Worm (Caenorhabditis elegans): ENCODE measurements around the gene F14F8.8.
"Not testable (repeated sequence)": the region's sequence is repeated elsewhere in the genome, so short reads cannot be mapped to it uniquely, and the experiment has no call there.

F14F8.8 gene

DNA sequence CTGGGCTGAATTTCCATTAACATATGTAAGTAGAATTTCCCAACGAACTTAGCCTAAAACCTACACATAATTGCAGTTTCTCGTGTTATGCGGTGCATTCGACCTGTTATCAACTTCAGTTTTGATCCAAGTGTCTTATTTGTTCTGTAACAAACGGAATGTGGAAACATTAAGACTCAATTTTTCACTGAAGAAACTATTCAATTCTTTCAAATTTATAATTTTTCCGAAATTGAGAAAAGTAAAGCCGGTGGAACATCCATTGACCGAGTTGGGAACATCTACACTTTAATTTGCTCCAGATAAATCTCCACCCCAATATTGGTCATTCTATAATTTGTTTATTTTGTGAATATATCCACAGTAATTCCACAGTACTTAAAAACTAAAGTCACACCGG, 2.3 kb upstream of the F14F8.8 start:
- TF ChIP-seq ceh-62 (tag; optimal IDR thresholded peaks at IDR 0.05) (no peak), F37D6.2 (tag; optimal IDR thresholded peaks at IDR 0.05) (no peak), hmg-1.1 (GFP tag; IDR thresholded peaks at IDR 0.05) (no peak), attf-4 (tag; optimal IDR thresholded peaks at IDR 0.05) (no peak), daf-8 (GFP tag; IDR thresholded peaks at IDR 0.05) (no peak), nhr-102 (tag; optimal IDR thresholded peaks at IDR 0.05) (no peak), ztf-7 (tag; optimal IDR thresholded peaks at IDR 0.05) (no peak), zip-2 (tag; optimal IDR thresholded peaks at IDR 0.05) (no peak), aha-1 (tag) (peak; percentile 91), unc-62 (GFP tag; optimal IDR thresholded peaks at IDR 0.05 in 1 of 2) (peak in 1 of 2 experiments; percentile 80), unc-62 (tag; optimal IDR thresholded peaks at IDR 0.05) (no peak)

DNA sequence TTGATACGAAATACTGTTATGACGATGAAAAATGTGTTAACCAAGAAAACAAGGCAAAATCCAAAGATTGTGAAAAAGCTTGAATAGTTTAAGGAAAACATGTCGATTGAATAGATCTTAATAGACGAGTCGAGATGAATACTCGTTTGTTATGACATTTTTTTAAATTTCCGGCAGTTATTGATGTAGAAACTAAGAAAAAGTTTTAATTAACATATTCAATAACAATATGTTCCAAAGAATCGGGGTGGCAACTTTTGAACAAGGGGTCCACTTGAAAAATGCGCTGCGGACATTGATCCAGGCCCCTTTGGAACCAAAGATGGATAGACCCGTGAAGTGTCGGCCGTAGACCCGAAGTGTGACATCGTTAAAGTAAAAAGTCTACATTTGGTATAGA, 908 bp downstream of the F14F8.8 start, which contains the start of gene str-61:
str-61 (minus strand) TSS at position 101 of the 400 bp plus-strand sequence.
- TF ChIP-seq daf-19 (GFP tag; conservative IDR thresholded peaks at IDR 0.05) (no peak), nhr-6 (tag; optimal IDR thresholded peaks at IDR 0.05) (no peak), aha-1 (tag) (peak; percentile 6)

DNA sequence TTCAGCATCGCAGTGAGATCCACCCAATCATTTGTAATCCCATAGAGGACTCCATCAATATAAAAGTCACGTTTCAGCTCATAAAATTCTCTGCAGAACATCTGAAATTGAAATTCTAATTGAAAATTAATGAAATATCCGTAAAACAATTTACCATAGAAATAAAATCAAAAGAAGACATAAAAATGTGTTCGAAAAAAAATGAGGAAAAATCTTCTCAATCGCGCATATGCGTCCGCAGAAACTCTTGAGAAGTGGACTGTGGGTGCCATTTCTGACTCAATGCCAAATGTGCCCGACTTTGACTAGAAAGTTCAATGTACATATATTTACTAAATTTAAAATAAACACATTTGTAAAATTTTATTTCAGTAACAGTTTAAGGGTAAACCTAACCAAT, 3.6 kb downstream of the F14F8.8 start, which contains the start of gene F14F8.9:
F14F8.9 (minus strand) TSS at position 101 of the 400 bp plus-strand sequence.
- TF ChIP-seq F26F4.8 (GFP tag; conservative IDR thresholded peaks at IDR 0.05) (no peak), ces-1 (GFP tag; optimal IDR thresholded peaks at IDR 0.05) (no peak), lim-7 (GFP tag; IDR thresholded peaks at IDR 0.05) (no peak), madf-5 (GFP tag; IDR thresholded peaks at IDR 0.05) (no peak), nhr-41 (GFP tag; IDR thresholded peaks at IDR 0.05) (no peak), set-16 (GFP tag; IDR thresholded peaks at IDR 0.05) (no peak)

DNA sequence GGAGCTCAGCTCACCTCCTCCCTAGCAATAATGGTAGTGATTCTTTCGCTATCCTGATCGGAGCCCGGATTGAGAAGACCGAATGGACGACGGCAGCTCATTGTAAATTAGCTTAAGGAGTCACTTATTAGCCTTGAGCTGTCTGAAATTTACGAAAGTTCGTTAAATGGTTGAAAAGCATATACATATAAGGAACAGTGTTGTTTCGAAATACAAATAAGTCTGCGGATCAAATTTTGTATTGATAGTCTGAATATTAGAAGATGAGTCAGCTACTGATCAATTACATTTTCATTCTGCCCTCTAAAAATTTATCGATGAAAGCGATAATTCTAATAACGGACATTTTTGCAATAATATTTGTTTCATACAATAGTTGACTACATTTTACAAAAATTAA, 5.5 kb downstream of the F14F8.8 start, which contains the start of gene F14F8.14:
F14F8.14 (minus strand) TSS at position 101 of the 400 bp plus-strand sequence.
- TF ChIP-seq D1046.2 (GFP tag; IDR thresholded peaks at IDR 0.05) (no peak), ztf-11 (tag; optimal IDR thresholded peaks at IDR 0.05) (no peak), mdl-1 (tag; optimal IDR thresholded peaks at IDR 0.05) (no peak), ceh-28 (tag; optimal IDR thresholded peaks at IDR 0.05) (no peak), lir-3 (tag; optimal IDR thresholded peaks at IDR 0.05) (no peak), daf-19 (GFP tag; conservative IDR thresholded peaks at IDR 0.05) (no peak), hif-1 (tag; optimal IDR thresholded peaks at IDR 0.05) (no peak), daf-12 (tag; optimal IDR thresholded peaks at IDR 0.05) (no peak), nhr-25 (tag; optimal IDR thresholded peaks at IDR 0.05; ENCODE audit: borderline replicate concordance, insufficient read depth) (no peak), duxl-1 (tag; optimal IDR thresholded peaks at IDR 0.05; ENCODE audit: poor library complexity) (no peak), nhr-6 (tag; optimal IDR thresholded peaks at IDR 0.05) (no peak), ctbp-1 (GFP tag; IDR thresholded peaks at IDR 0.05) (no peak), daf-8 (GFP tag; IDR thresholded peaks at IDR 0.05) (no peak), pqm-1 (tag; optimal IDR thresholded peaks at IDR 0.05) (no peak), Y5F2A.4 (GFP tag; optimal IDR thresholded peaks at IDR 0.05) (no peak), jun-1 (tag; optimal IDR thresholded peaks at IDR 0.05) (no peak), tra-1 (GFP tag; IDR thresholded peaks at IDR 0.05) (no peak)

DNA sequence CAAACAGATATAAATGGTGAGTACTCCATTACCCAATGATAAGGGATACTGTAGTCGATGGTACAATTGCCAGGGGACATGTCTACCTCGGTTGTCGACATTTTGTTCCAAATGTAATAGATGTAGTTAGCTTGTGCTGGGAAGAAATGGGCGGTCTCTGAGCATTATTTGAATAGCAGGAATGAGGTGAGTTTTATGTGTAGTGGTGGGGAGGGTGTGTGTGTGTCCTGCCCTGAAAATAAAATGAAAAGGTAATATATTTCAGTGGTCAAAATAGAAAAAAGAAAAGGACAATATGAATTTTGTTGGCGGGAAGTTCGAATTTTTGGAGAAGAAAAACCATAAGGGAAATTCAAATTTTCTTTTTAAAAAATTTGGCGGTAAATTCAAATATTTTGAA, 11.3 kb downstream of the F14F8.8 start, which contains the start of gene Y70C5B.2:
Y70C5B.2 (minus strand) TSS at position 101 of the 400 bp plus-strand sequence.
- TF ChIP-seq dmd-8 (GFP tag; IDR thresholded peaks at IDR 0.05); lir-3 (tag; optimal IDR thresholded peaks at IDR 0.05); D1046.2 (GFP tag; IDR thresholded peaks at IDR 0.05): not testable (repeated sequence)

Measured in whole organism, L4 larva.